Fruit fly (Drosophila melanogaster) whole organism, prepupa: ENCODE measurements around the gene CG15739.
A peak's percentile ranks its signal among the peaks of the same experiment; 100 is the strongest.

Experiments used
- Blimp-1 ChIP-seq: fragments of 200-800 bp; sonication (Bioruptor generic); optimal IDR thresholded peaks from 3 replicates; lab custom pipeline; 2017; ENCODE audit warnings: missing biosample characterization, missing genetic modification characterization, mild to moderate bottlenecking, moderate library complexity, missing genetic modification reagents
- CG10631 ChIP-seq: fragments of 200-800 bp; sonication (Bioruptor generic); optimal IDR thresholded peaks from 2 replicates; lab custom pipeline; 2016; ENCODE audit warnings: missing biosample characterization, missing genetic modification characterization
- CG10669 ChIP-seq: fragments of 200-800 bp; sonication (Bioruptor generic); optimal IDR thresholded peaks from 3 replicates; lab custom pipeline; 2018; ENCODE audit warnings: missing biosample characterization, mild to moderate bottlenecking, missing genetic modification characterization, moderate library complexity
- CG11294 ChIP-seq: fragments of 200-800 bp; sonication (Bioruptor generic); IDR thresholded peaks from 2 replicates; pipeline ENCODE4 v1.3.6; 2022; ENCODE audit warnings: missing biosample characterization, missing genetic modification characterization
- CG11762 ChIP-seq: fragments of 200-800 bp; sonication (Bioruptor generic); optimal IDR thresholded peaks from 3 replicates; lab custom pipeline; 2016; ENCODE audit warnings: missing biosample characterization, missing genetic modification characterization; ENCODE audit not compliant: insufficient read depth
- CG11902 ChIP-seq: fragments of 200-800 bp; sonication (Bioruptor generic); optimal IDR thresholded peaks from 3 replicates; lab custom pipeline; 2016; ENCODE audit warnings: missing biosample characterization, missing genetic modification characterization
- CG15336 ChIP-seq: fragments of 200-800 bp; sonication (Bioruptor generic); IDR thresholded peaks from 2 replicates; pipeline ENCODE4 v1.3.6; 2022; ENCODE audit warnings: missing biosample characterization, missing genetic modification characterization
- CG16779 ChIP-seq: fragments of 200-800 bp; sonication (Bioruptor generic); optimal IDR thresholded peaks from 3 replicates; lab custom pipeline; 2017; ENCODE audit warnings: missing biosample characterization, mild to moderate bottlenecking, missing genetic modification characterization
- CG31627 ChIP-seq: fragments of 200-800 bp; sonication (Bioruptor generic); optimal IDR thresholded peaks from 3 replicates; lab custom pipeline; 2016; ENCODE audit warnings: missing biosample characterization, missing genetic modification characterization
- CG32006 ChIP-seq: fragments of 200-800 bp; sonication (Bioruptor generic); optimal IDR thresholded peaks from 3 replicates; lab custom pipeline; 2017; ENCODE audit warnings: missing biosample characterization, mild to moderate bottlenecking, missing genetic modification characterization
- CG34406 ChIP-seq: fragments of 200-800 bp; sonication (Bioruptor generic); optimal IDR thresholded peaks from 3 replicates; lab custom pipeline; 2016; ENCODE audit warnings: missing biosample characterization, missing genetic modification characterization
- CG3919 ChIP-seq: fragments of 200-800 bp; sonication (Bioruptor generic); optimal IDR thresholded peaks from 3 replicates; lab custom pipeline; 2016; ENCODE audit warnings: missing biosample characterization, missing genetic modification characterization
- CG4318 ChIP-seq: fragments of 200-800 bp; sonication (Bioruptor generic); optimal IDR thresholded peaks from 3 replicates; lab custom pipeline; 2017; ENCODE audit warnings: missing biosample characterization, mild to moderate bottlenecking, missing genetic modification characterization
- CG6163 ChIP-seq: fragments of 200-800 bp; sonication (Bioruptor generic); IDR thresholded peaks from 3 replicates; pipeline ENCODE4 v1.3.6; 2022; ENCODE audit warnings: missing biosample characterization, missing genetic modification characterization
- CG6276 ChIP-seq: fragments of 200-800 bp; sonication (Bioruptor generic); optimal IDR thresholded peaks from 2 replicates; lab custom pipeline; 2017; ENCODE audit warnings: missing biosample characterization, mild to moderate bottlenecking, missing genetic modification characterization
- CG6792 ChIP-seq: fragments of 200-800 bp; sonication (Bioruptor generic); optimal IDR thresholded peaks from 3 replicates; lab custom pipeline; 2016; ENCODE audit warnings: missing biosample characterization, missing genetic modification characterization
- CG6808 ChIP-seq: fragments of 200-800 bp; sonication (Bioruptor generic); optimal IDR thresholded peaks from 3 replicates; lab custom pipeline; 2017; ENCODE audit warnings: missing biosample characterization, missing genetic modification characterization, mild to moderate bottlenecking, moderate library complexity, missing genetic modification reagents
- CG6854 ChIP-seq: fragments of 200-800 bp; sonication (Bioruptor generic); optimal IDR thresholded peaks from 2 replicates; lab custom pipeline; 2017; ENCODE audit warnings: missing biosample characterization, mild to moderate bottlenecking, missing genetic modification characterization
- CG8119 ChIP-seq: fragments of 200-800 bp; sonication (Bioruptor generic); IDR thresholded peaks from 3 replicates; pipeline ENCODE4 v1.3.6; 2022; ENCODE audit warnings: missing biosample characterization, missing genetic modification characterization
- CG8632 ChIP-seq: fragments of 200-800 bp; sonication (Bioruptor generic); optimal IDR thresholded peaks from 3 replicates; lab custom pipeline; 2016; ENCODE audit warnings: missing biosample characterization, missing genetic modification characterization
- Eip75B ChIP-seq: fragments of 200-800 bp; sonication (Bioruptor generic); optimal IDR thresholded peaks from 3 replicates; lab custom pipeline; 2016; ENCODE audit warnings: missing biosample characterization, missing genetic modification characterization
- Eip78C ChIP-seq: fragments of 200-800 bp; sonication (Bioruptor generic); peaks from one replicate; lab custom pipeline; 2016; ENCODE audit warnings: missing biosample characterization, missing genetic modification characterization
- Ets96B ChIP-seq: fragments of 200-800 bp; optimal IDR thresholded peaks from 2 replicates; lab custom pipeline; 2019; ENCODE audit warnings: missing biosample characterization, mild to moderate bottlenecking, missing genetic modification characterization, moderate library complexity
- Gug ChIP-seq: fragments of 200-800 bp; sonication (Bioruptor generic); IDR thresholded peaks from 2 replicates; pipeline ENCODE4 v1.3.6; 2022; ENCODE audit warnings: missing biosample characterization, missing genetic modification characterization
- Hr38 ChIP-seq: sonication (Bioruptor generic); optimal IDR thresholded peaks from 2 replicates; lab custom pipeline; 2016; ENCODE audit warnings: missing biosample characterization, missing genetic modification characterization
- Hr39 ChIP-seq: fragments of 200-800 bp; sonication (Bioruptor generic); optimal IDR thresholded peaks from 2 replicates; lab custom pipeline; 2016; ENCODE audit warnings: missing biosample characterization, missing genetic modification characterization
- Hr4 ChIP-seq: fragments of 200-800 bp; sonication (Bioruptor generic); optimal IDR thresholded peaks from 3 replicates; lab custom pipeline; 2016; ENCODE audit warnings: missing biosample characterization, missing genetic modification characterization
- Lpt ChIP-seq: fragments of 200-800 bp; sonication (Bioruptor generic); optimal IDR thresholded peaks from 3 replicates; lab custom pipeline; 2016; ENCODE audit warnings: missing biosample characterization, missing genetic modification characterization
- OdsH ChIP-seq: fragments of 200-800 bp; sonication (Bioruptor generic); optimal IDR thresholded peaks from 3 replicates; lab custom pipeline; 2016; ENCODE audit warnings: missing biosample characterization, missing genetic modification characterization
- Smox ChIP-seq: fragments of 200-800 bp; sonication (Bioruptor generic); optimal IDR thresholded peaks from 3 replicates; lab custom pipeline; 2016; ENCODE audit warnings: missing biosample characterization, missing genetic modification characterization
- Sox14 ChIP-seq: fragments of 200-800 bp; sonication (Bioruptor generic); optimal IDR thresholded peaks from 3 replicates; lab custom pipeline; 2016; ENCODE audit warnings: missing biosample characterization, missing genetic modification characterization
- Sox15 ChIP-seq: fragments of 200-800 bp; sonication (Bioruptor generic); optimal IDR thresholded peaks from 3 replicates; lab custom pipeline; 2016; ENCODE audit warnings: missing biosample characterization, missing genetic modification characterization
- achi ChIP-seq: fragments of 200-800 bp; sonication (Bioruptor generic); optimal IDR thresholded peaks from 3 replicates; lab custom pipeline; 2016; ENCODE audit warnings: missing biosample characterization, missing genetic modification characterization
- acj6 ChIP-seq: fragments of 200-800 bp; sonication (Bioruptor generic); optimal IDR thresholded peaks from 3 replicates; lab custom pipeline; 2016; ENCODE audit warnings: missing biosample characterization, missing genetic modification characterization
- dac ChIP-seq: fragments of 200-800 bp; sonication (Bioruptor generic); optimal IDR thresholded peaks from 2 replicates; lab custom pipeline; 2017; ENCODE audit warnings: missing biosample characterization, mild to moderate bottlenecking, missing genetic modification characterization
- fd59A ChIP-seq: fragments of 200-800 bp; sonication (Bioruptor generic); optimal IDR thresholded peaks from 2 replicates; lab custom pipeline; 2017; ENCODE audit warnings: missing biosample characterization, mild to moderate bottlenecking, missing genetic modification characterization, missing genetic modification reagents
- fd85E ChIP-seq: fragments of 200-800 bp; sonication (Bioruptor generic); optimal IDR thresholded peaks from 3 replicates; lab custom pipeline; 2016; ENCODE audit warnings: missing biosample characterization, missing genetic modification characterization
- fkh ChIP-seq: fragments of 200-800 bp; sonication (Bioruptor generic); optimal IDR thresholded peaks from 3 replicates; lab custom pipeline; 2017; ENCODE audit warnings: missing biosample characterization, mild to moderate bottlenecking, missing genetic modification characterization, moderate library complexity
- lz ChIP-seq: fragments of 200-800 bp; sonication (Bioruptor generic); optimal IDR thresholded peaks from 3 replicates; lab custom pipeline; 2016; ENCODE audit warnings: missing biosample characterization, missing genetic modification characterization
- net ChIP-seq: fragments of 200-800 bp; sonication (Bioruptor generic); optimal IDR thresholded peaks from 3 replicates; lab custom pipeline; 2016; ENCODE audit warnings: missing biosample characterization, missing genetic modification characterization
- pdm3 ChIP-seq: fragments of 200-800 bp; sonication (Bioruptor generic); optimal IDR thresholded peaks from 3 replicates; lab custom pipeline; 2016; ENCODE audit warnings: missing biosample characterization, missing genetic modification characterization
- salr ChIP-seq, 2 experiments: fragments of 200-800 bp; sonication (Bioruptor generic); optimal IDR thresholded peaks; 3 replicates each; lab custom pipeline; 2016 to 2018; ENCODE audit warnings: missing biosample characterization in 2 of 2, missing genetic modification characterization in 2 of 2, mild to moderate bottlenecking in 1 of 2
- ss ChIP-seq, 2 experiments: fragments of 200-800 bp; sonication (Bioruptor generic); optimal IDR thresholded peaks; 2 replicates in 1 of 2; 3 replicates in 1 of 2; lab custom pipeline; 2017 to 2018; ENCODE audit warnings: mild to moderate bottlenecking in 2 of 2, missing biosample characterization in 2 of 2, missing genetic modification characterization in 2 of 2, moderate library complexity in 1 of 2
- svp ChIP-seq: fragments of 200-800 bp; sonication (Bioruptor generic); peaks from one replicate; lab custom pipeline; 2016; ENCODE audit warnings: missing biosample characterization, missing genetic modification characterization
- topi ChIP-seq: fragments of 200-800 bp; sonication (Bioruptor generic); optimal IDR thresholded peaks from 3 replicates; lab custom pipeline; 2016; ENCODE audit warnings: missing biosample characterization, missing genetic modification characterization

Gene CG15739

dm6 chrX:11856867-11857266 lies 16.3 kb upstream of the CG15739 start (continued):
- TF ChIP-seq fd85E (GFP tag; lab: Kevin White, UChicago), result no peak
- no peak for TF ChIP-seq Blimp-1
- no peak for TF ChIP-seq CG6276
- no peak for TF ChIP-seq OdsH (GFP tag; lab: Kevin White, UChicago)
- TF ChIP-seq CG4318 (GFP tag; lab: Kevin White, UChicago), result no peak
- TF ChIP-seq Gug, result no peak
- TF ChIP-seq CG11902 (GFP tag; lab: Kevin White, UChicago), result no peak
- no peak for TF ChIP-seq Ets96B
- no peak for TF ChIP-seq Lpt (GFP tag; lab: Kevin White, UChicago)
- TF ChIP-seq CG6854, result no peak
- no peak for TF ChIP-seq topi (GFP tag; lab: Kevin White, UChicago)
- TF ChIP-seq svp (GFP tag; lab: Kevin White, UChicago), result peak; percentile 70
- TF ChIP-seq fkh (GFP tag; lab: Kevin White, UChicago), result peak; percentile 35
- TF ChIP-seq Sox14 (GFP tag; lab: Kevin White, UChicago), result no peak
- TF ChIP-seq CG6808 (GFP tag; lab: Kevin White, UChicago), result no peak
- TF ChIP-seq CG8632 (GFP tag; lab: Kevin White, UChicago), result no peak
- TF ChIP-seq CG3919, result no peak
- TF ChIP-seq Smox (GFP tag; lab: Kevin White, UChicago), result no peak
- no peak for TF ChIP-seq CG11762 (GFP tag; lab: Kevin White, UChicago)
- peak; percentile 17 for TF ChIP-seq CG32006 (GFP tag; lab: Kevin White, UChicago)
- TF ChIP-seq CG6792 (GFP tag; lab: Kevin White, UChicago), result no peak
- peak; percentile 40; the same call in 1 of the 2 replicates for TF ChIP-seq CG15336 (GFP tag; lab: Robert Waterston, UW)
- TF ChIP-seq dac, result no peak
- no peak for TF ChIP-seq CG34406 (GFP tag; lab: Kevin White, UChicago)
- TF ChIP-seq CG6163 (GFP tag; lab: Robert Waterston, UW), result no peak
- TF ChIP-seq, all 60 proteins: peak for 7

- TF ChIP-seq Hr38 (GFP tag; lab: Kevin White, UChicago), result no peak
- TF ChIP-seq fd59A (GFP tag; lab: Kevin White, UChicago), result peak; percentile 90
- TF ChIP-seq CG10631, result peak; percentile 87
- peak; percentile 77 for TF ChIP-seq CG11902 (GFP tag; lab: Kevin White, UChicago)
- TF ChIP-seq CG6276, result peak; percentile 93
- TF ChIP-seq Smox (GFP tag; lab: Kevin White, UChicago), result peak; percentile 75
- peak; percentile 56 for TF ChIP-seq CG6854
- TF ChIP-seq Sox15 (GFP tag; lab: Kevin White, UChicago), result peak; percentile 83
- TF ChIP-seq CG34406 (GFP tag; lab: Kevin White, UChicago), result peak; percentile 90
- peak; percentile 95 for TF ChIP-seq net (GFP tag; lab: Kevin White, UChicago)
- TF ChIP-seq acj6 (GFP tag; lab: Kevin White, UChicago), result peak; percentile 93
- peak; percentile 51 for TF ChIP-seq Blimp-1
- TF ChIP-seq CG31627 (GFP tag; lab: Kevin White, UChicago), result peak; percentile 81
- TF ChIP-seq salr (GFP tag; optimal IDR thresholded peaks at IDR 0.05; lab: Kevin White, UChicago), result peak; percentile 80 to 82
- TF ChIP-seq CG16779 (tag; lab: Kevin White, UChicago), result peak; percentile 89
- peak; percentile 88 for TF ChIP-seq svp (GFP tag; lab: Kevin White, UChicago)
- TF ChIP-seq CG32006 (GFP tag; lab: Kevin White, UChicago), result peak; percentile 95
- peak; percentile 89 for TF ChIP-seq CG10669
- TF ChIP-seq Eip78C (GFP tag; lab: Kevin White, UChicago), result peak; percentile 99
- peak; percentile 89 for TF ChIP-seq CG8632 (GFP tag; lab: Kevin White, UChicago)
- peak; percentile 94 for TF ChIP-seq Eip75B
- TF ChIP-seq OdsH (GFP tag; lab: Kevin White, UChicago), result peak; percentile 93
- peak; percentile 93 for TF ChIP-seq pdm3 (GFP tag; lab: Kevin White, UChicago)
- peak; percentile 88 for TF ChIP-seq lz (GFP tag; lab: Kevin White, UChicago)
- TF ChIP-seq Hr4 (GFP tag; lab: Kevin White, UChicago), result peak; percentile 96
- TF ChIP-seq CG6808 (GFP tag; lab: Kevin White, UChicago), result peak; percentile 93
- peak; percentile 87 for TF ChIP-seq topi (GFP tag; lab: Kevin White, UChicago)
- peak; percentile 90 for TF ChIP-seq Ets96B
- peak; percentile 91 for TF ChIP-seq dac
- peak; percentile 93 to 94 for TF ChIP-seq ss (GFP tag; optimal IDR thresholded peaks at IDR 0.05; lab: Kevin White, UChicago)
- peak; percentile 79 for TF ChIP-seq Hr39 (GFP tag; lab: Kevin White, UChicago)
- TF ChIP-seq CG6163 (GFP tag; lab: Robert Waterston, UW), result peak; percentile 98
- TF ChIP-seq CG8119 (GFP tag; lab: Robert Waterston, UW), result peak; percentile 96
- TF ChIP-seq achi (GFP tag; lab: Kevin White, UChicago), result peak; percentile 90
- TF ChIP-seq Sox14 (GFP tag; lab: Kevin White, UChicago), result peak; percentile 92
- peak; percentile 97 for TF ChIP-seq CG15336 (GFP tag; lab: Robert Waterston, UW)
- peak; percentile 2 for TF ChIP-seq fkh (GFP tag; lab: Kevin White, UChicago)
- peak; percentile 93 for TF ChIP-seq CG11294 (GFP tag; lab: Robert Waterston, UW)
Measured at dm6 chrX:11857522-11858438, 15.3 kb upstream of the CG15739 start.
